Worm (Caenorhabditis elegans) whole organism, early embryonic: Measurements from ENCODE around the gene nrde-1.

Experiments
- B0310.2 ChIP-seq: sonication (generic microtip); optimal IDR thresholded peaks from 2 replicates; lab custom pipeline; 2016; ENCODE audit warnings: mild to moderate bottlenecking, missing genetic modification characterization, missing compliant biosample characterization
- F13C5.2 ChIP-seq: sonication (generic microtip); optimal IDR thresholded peaks from 2 replicates; lab custom pipeline; 2017; ENCODE audit warnings: mild to moderate bottlenecking, missing genetic modification characterization, inconsistent platforms, missing compliant biosample characterization
- aly-1 ChIP-seq: sonication (generic microtip); optimal IDR thresholded peaks from 2 replicates; lab custom pipeline; 2016; ENCODE audit warnings: missing genetic modification characterization, missing compliant biosample characterization
- ama-1 ChIP-seq: fragments of 150-350 bp; optimal IDR thresholded peaks from 2 replicates; lab custom pipeline; 2014
- ceh-13 ChIP-seq: fragments of 200-800 bp; sonication (Bioruptor generic); optimal IDR thresholded peaks from 2 replicates; lab custom pipeline; 2018; ENCODE audit warnings: mild to moderate bottlenecking, missing genetic modification characterization, missing compliant biosample characterization
- ceh-36 ChIP-seq: sonication (generic microtip); optimal IDR thresholded peaks from 2 replicates; lab custom pipeline; 2016; ENCODE audit warnings: missing genetic modification characterization, inconsistent platforms, missing compliant biosample characterization
- ets-7 ChIP-seq: sonication (generic microtip); optimal IDR thresholded peaks from 2 replicates; lab custom pipeline; 2016; ENCODE audit warnings: missing genotype, missing genetic modification characterization, missing compliant biosample characterization
- flt-1 ChIP-seq: fragments of 200-800 bp; sonication (Bioruptor generic); IDR thresholded peaks from 2 replicates; pipeline ENCODE4 v1.3.6; 2022; ENCODE audit warnings: missing genetic modification characterization, missing compliant biosample characterization
- hmbx-1 ChIP-seq: sonication (generic microtip); optimal IDR thresholded peaks from 2 replicates; lab custom pipeline; 2016; ENCODE audit warnings: mild to moderate bottlenecking, missing genetic modification characterization, missing compliant biosample characterization
- hmg-4 ChIP-seq: fragments of 200-800 bp; sonication (Bioruptor generic); optimal IDR thresholded peaks from 2 replicates; lab custom pipeline; 2018; ENCODE audit warnings: mild to moderate bottlenecking, missing genetic modification characterization, missing compliant biosample characterization
- hnd-1 ChIP-seq: sonication (generic microtip); optimal IDR thresholded peaks from 2 replicates; lab custom pipeline; 2016; ENCODE audit warnings: missing genetic modification characterization, missing compliant biosample characterization
- pes-1 ChIP-seq: fragments of 200-800 bp; sonication (Bioruptor generic); IDR thresholded peaks from 2 replicates; pipeline ENCODE4 v1.3.6; 2022; ENCODE audit warnings: missing genetic modification reagents, missing genetic modification characterization, missing compliant biosample characterization
- scrt-1 ChIP-seq: fragments of 200-800 bp; sonication (Bioruptor generic); IDR thresholded peaks from 2 replicates; pipeline ENCODE4 v1.3.6; 2022; ENCODE audit warnings: missing genetic modification characterization, missing compliant biosample characterization
- sea-1 ChIP-seq: fragments of 200-800 bp; sonication (Bioruptor generic); conservative IDR thresholded peaks from 2 replicates; pipeline ENCODE4 v1.3.6; 2022; ENCODE audit warnings: missing genetic modification characterization, missing compliant biosample characterization
- tbx-11 ChIP-seq: fragments of 200-800 bp; sonication (Bioruptor generic); IDR thresholded peaks from 2 replicates; pipeline ENCODE4 v1.3.6; 2022; ENCODE audit warnings: missing genetic modification characterization, missing compliant biosample characterization
- tbx-37 ChIP-seq: fragments of 200-800 bp; sonication (Bioruptor generic); conservative IDR thresholded peaks from 2 replicates; pipeline ENCODE4 v1.3.6; 2022; ENCODE audit warnings: missing genetic modification reagents, missing genetic modification characterization, missing compliant biosample characterization
- tra-4 ChIP-seq: sonication (generic microtip); optimal IDR thresholded peaks from 2 replicates; lab custom pipeline; 2017; ENCODE audit warnings: missing genetic modification characterization, missing compliant biosample characterization

The nrde-1 gene

ce11 chrIII:3713163-3713562, at the start of gene nrde-1:
nrde-1 (plus strand) TSS chrIII:3713463.
- TF ChIP-seq ceh-36 (tag; lab: Kevin White, UChicago), result no peak
- TF ChIP-seq F13C5.2 (tag; lab: Kevin White, UChicago), result no peak
- no peak for TF ChIP-seq tbx-37 (GFP tag; lab: Robert Waterston, UW)
- no peak for TF ChIP-seq pes-1
- TF ChIP-seq tbx-11 (GFP tag; lab: Robert Waterston, UW), result no peak
- no peak for TF ChIP-seq ets-7 (tag; lab: Kevin White, UChicago)
- TF ChIP-seq ama-1, result no peak
- no peak for TF ChIP-seq sea-1 (GFP tag; lab: Robert Waterston, UW)
- TF ChIP-seq B0310.2 (tag; lab: Kevin White, UChicago), result no peak
- no peak for TF ChIP-seq hnd-1
- TF ChIP-seq hmg-4 (GFP tag; lab: Kevin White, UChicago), result no peak
- TF ChIP-seq flt-1, result no peak
- no peak for TF ChIP-seq aly-1
- no peak for TF ChIP-seq tra-4 (tag; lab: Kevin White, UChicago)
- no peak for TF ChIP-seq scrt-1 (GFP tag; lab: Robert Waterston, UW)
- no peak for TF ChIP-seq ceh-13
- no peak for TF ChIP-seq hmbx-1

ce11 chrIII:3664224-3664623, 49.0 kb upstream of the nrde-1 start, which contains the start of gene C46F11.4:
C46F11.4 (minus strand) TSS chrIII:3664304.
- TF ChIP-seq hmbx-1 (peak; percentile 59), tbx-11 (GFP tag; lab: Robert Waterston, UW) (peak; percentile 86), ets-7 (tag; lab: Kevin White, UChicago) (peak; percentile 62), hmg-4 (GFP tag; lab: Kevin White, UChicago) (peak; percentile 91), aly-1 (peak; percentile 51), ceh-36 (tag; lab: Kevin White, UChicago) (peak; percentile 86), pes-1 (peak; percentile 89), scrt-1 (GFP tag; lab: Robert Waterston, UW) (peak; percentile 87), tra-4 (tag; lab: Kevin White, UChicago) (peak; percentile 36), B0310.2 (tag; lab: Kevin White, UChicago) (peak; percentile 76), F13C5.2 (tag; lab: Kevin White, UChicago) (peak; percentile 92), ama-1 (no peak), flt-1 (peak; percentile 85), tbx-37 (GFP tag; lab: Robert Waterston, UW) (peak; percentile 84), hnd-1 (peak; percentile 76), sea-1 (GFP tag; lab: Robert Waterston, UW) (peak; percentile 93), ceh-13 (peak; percentile 86)

ce11 chrIII:3670336-3670735, 42.9 kb upstream of the nrde-1 start, which contains the start of gene C46F11.6:
C46F11.6 (minus strand) TSS chrIII:3670436.
- TF ChIP-seq aly-1 (no peak), ceh-13 (no peak), B0310.2 (tag; lab: Kevin White, UChicago) (no peak), F13C5.2 (tag; lab: Kevin White, UChicago) (no peak), flt-1 (no peak), ama-1 (no peak)

- TF ChIP-seq ets-7 (tag; lab: Kevin White, UChicago) (no peak), B0310.2 (tag; lab: Kevin White, UChicago) (peak; percentile 7), tbx-37 (GFP tag; lab: Robert Waterston, UW) (no peak)
Measured at ce11 chrIII:3670984-3671383, 42.3 kb upstream of the nrde-1 start.

- no peak for TF ChIP-seq ets-7 (tag; lab: Kevin White, UChicago)
Measured at ce11 chrIII:3672839-3673238, 40.4 kb upstream of the nrde-1 start.

ce11 chrIII:3674149-3674548, 39.1 kb upstream of the nrde-1 start:
- TF ChIP-seq pes-1 (no peak), tbx-37 (GFP tag; lab: Robert Waterston, UW) (no peak), sea-1 (GFP tag; lab: Robert Waterston, UW) (no peak), F13C5.2 (tag; lab: Kevin White, UChicago) (no peak), B0310.2 (tag; lab: Kevin White, UChicago) (no peak), hmbx-1 (no peak), ama-1 (no peak), aly-1 (no peak), tbx-11 (GFP tag; lab: Robert Waterston, UW) (no peak), hmg-4 (GFP tag; lab: Kevin White, UChicago) (no peak), flt-1 (no peak), hnd-1 (no peak), scrt-1 (GFP tag; lab: Robert Waterston, UW) (no peak), ets-7 (tag; lab: Kevin White, UChicago) (no peak), ceh-13 (no peak), tra-4 (tag; lab: Kevin White, UChicago) (no peak)

- TF ChIP-seq tbx-37 (GFP tag; lab: Robert Waterston, UW), result no peak
- no peak for TF ChIP-seq ets-7 (tag; lab: Kevin White, UChicago)
- TF ChIP-seq flt-1, result no peak
- no peak for TF ChIP-seq pes-1
- TF ChIP-seq ceh-36 (tag; lab: Kevin White, UChicago), result no peak
- TF ChIP-seq hmbx-1, result no peak
- no peak for TF ChIP-seq tra-4 (tag; lab: Kevin White, UChicago)
- TF ChIP-seq hmg-4 (GFP tag; lab: Kevin White, UChicago), result no peak
- no peak for TF ChIP-seq aly-1
- TF ChIP-seq ceh-13, result no peak
- TF ChIP-seq hnd-1, result no peak
- no peak for TF ChIP-seq F13C5.2 (tag; lab: Kevin White, UChicago)
- no peak for TF ChIP-seq sea-1 (GFP tag; lab: Robert Waterston, UW)
- no peak for TF ChIP-seq scrt-1 (GFP tag; lab: Robert Waterston, UW)
- TF ChIP-seq ama-1, result no peak
- TF ChIP-seq tbx-11 (GFP tag; lab: Robert Waterston, UW), result no peak
- TF ChIP-seq B0310.2 (tag; lab: Kevin White, UChicago), result no peak
Measured at ce11 chrIII:3675480-3675879, 37.8 kb upstream of the nrde-1 start.

ce11 chrIII:3677378-3677777, 35.9 kb upstream of the nrde-1 start:
- TF ChIP-seq hmg-4 (GFP tag; lab: Kevin White, UChicago) (peak; percentile 29), ets-7 (tag; lab: Kevin White, UChicago) (no peak), F13C5.2 (tag; lab: Kevin White, UChicago) (no peak), flt-1 (0 out of 2 replicates have a peak, but pooled peaks have one; percentile 12)
